Fruit fly (Drosophila melanogaster) whole organism, prepupa: ENCODE results near the gene Imp.

Experiments used
- Blimp-1 ChIP-seq: fragments of 200-800 bp; sonication (Bioruptor generic); optimal IDR thresholded peaks from 3 replicates; lab custom pipeline; 2017; ENCODE audit warnings: missing biosample characterization, missing genetic modification characterization, mild to moderate bottlenecking, moderate library complexity, missing genetic modification reagents
- CG10631 ChIP-seq: fragments of 200-800 bp; sonication (Bioruptor generic); optimal IDR thresholded peaks from 2 replicates; lab custom pipeline; 2016; ENCODE audit warnings: missing biosample characterization, missing genetic modification characterization
- CG10669 ChIP-seq: fragments of 200-800 bp; sonication (Bioruptor generic); optimal IDR thresholded peaks from 3 replicates; lab custom pipeline; 2018; ENCODE audit warnings: missing biosample characterization, mild to moderate bottlenecking, missing genetic modification characterization, moderate library complexity
- CG11294 ChIP-seq: fragments of 200-800 bp; sonication (Bioruptor generic); IDR thresholded peaks from 2 replicates; pipeline ENCODE4 v1.3.6; 2022; ENCODE audit warnings: missing biosample characterization, missing genetic modification characterization
- CG11902 ChIP-seq: fragments of 200-800 bp; sonication (Bioruptor generic); optimal IDR thresholded peaks from 3 replicates; lab custom pipeline; 2016; ENCODE audit warnings: missing biosample characterization, missing genetic modification characterization
- CG15336 ChIP-seq: fragments of 200-800 bp; sonication (Bioruptor generic); IDR thresholded peaks from 2 replicates; pipeline ENCODE4 v1.3.6; 2022; ENCODE audit warnings: missing biosample characterization, missing genetic modification characterization
- CG1621 ChIP-seq: fragments of 200-800 bp; sonication (Bioruptor generic); optimal IDR thresholded peaks from 3 replicates; lab custom pipeline; 2018; ENCODE audit warnings: missing biosample characterization, mild to moderate bottlenecking, missing genetic modification characterization
- CG16779 ChIP-seq: fragments of 200-800 bp; sonication (Bioruptor generic); optimal IDR thresholded peaks from 3 replicates; lab custom pipeline; 2017; ENCODE audit warnings: missing biosample characterization, mild to moderate bottlenecking, missing genetic modification characterization
- CG31627 ChIP-seq: fragments of 200-800 bp; sonication (Bioruptor generic); optimal IDR thresholded peaks from 3 replicates; lab custom pipeline; 2016; ENCODE audit warnings: missing biosample characterization, missing genetic modification characterization
- CG32006 ChIP-seq: fragments of 200-800 bp; sonication (Bioruptor generic); optimal IDR thresholded peaks from 3 replicates; lab custom pipeline; 2017; ENCODE audit warnings: missing biosample characterization, mild to moderate bottlenecking, missing genetic modification characterization
- CG34406 ChIP-seq: fragments of 200-800 bp; sonication (Bioruptor generic); optimal IDR thresholded peaks from 3 replicates; lab custom pipeline; 2016; ENCODE audit warnings: missing biosample characterization, missing genetic modification characterization
- CG3919 ChIP-seq: fragments of 200-800 bp; sonication (Bioruptor generic); optimal IDR thresholded peaks from 3 replicates; lab custom pipeline; 2016; ENCODE audit warnings: missing biosample characterization, missing genetic modification characterization
- CG4318 ChIP-seq: fragments of 200-800 bp; sonication (Bioruptor generic); optimal IDR thresholded peaks from 3 replicates; lab custom pipeline; 2017; ENCODE audit warnings: missing biosample characterization, mild to moderate bottlenecking, missing genetic modification characterization
- CG6163 ChIP-seq: fragments of 200-800 bp; sonication (Bioruptor generic); IDR thresholded peaks from 3 replicates; pipeline ENCODE4 v1.3.6; 2022; ENCODE audit warnings: missing biosample characterization, missing genetic modification characterization
- CG6276 ChIP-seq: fragments of 200-800 bp; sonication (Bioruptor generic); optimal IDR thresholded peaks from 2 replicates; lab custom pipeline; 2017; ENCODE audit warnings: missing biosample characterization, mild to moderate bottlenecking, missing genetic modification characterization
- CG6792 ChIP-seq: fragments of 200-800 bp; sonication (Bioruptor generic); optimal IDR thresholded peaks from 3 replicates; lab custom pipeline; 2016; ENCODE audit warnings: missing biosample characterization, missing genetic modification characterization
- CG6808 ChIP-seq: fragments of 200-800 bp; sonication (Bioruptor generic); optimal IDR thresholded peaks from 3 replicates; lab custom pipeline; 2017; ENCODE audit warnings: missing biosample characterization, missing genetic modification characterization, mild to moderate bottlenecking, moderate library complexity, missing genetic modification reagents
- CG6854 ChIP-seq: fragments of 200-800 bp; sonication (Bioruptor generic); optimal IDR thresholded peaks from 2 replicates; lab custom pipeline; 2017; ENCODE audit warnings: missing biosample characterization, mild to moderate bottlenecking, missing genetic modification characterization
- CG7368 ChIP-seq: fragments of 200-800 bp; sonication (Bioruptor generic); optimal IDR thresholded peaks from 3 replicates; lab custom pipeline; 2016; ENCODE audit warnings: missing biosample characterization, missing genetic modification characterization
- CG8119 ChIP-seq: fragments of 200-800 bp; sonication (Bioruptor generic); IDR thresholded peaks from 3 replicates; pipeline ENCODE4 v1.3.6; 2022; ENCODE audit warnings: missing biosample characterization, missing genetic modification characterization
- CG8319 ChIP-seq: fragments of 200-800 bp; sonication (Bioruptor generic); optimal IDR thresholded peaks from 3 replicates; lab custom pipeline; 2016; ENCODE audit warnings: missing biosample characterization, missing genetic modification characterization
- CG8632 ChIP-seq: fragments of 200-800 bp; sonication (Bioruptor generic); optimal IDR thresholded peaks from 3 replicates; lab custom pipeline; 2016; ENCODE audit warnings: missing biosample characterization, missing genetic modification characterization
- CG9139 ChIP-seq: fragments of 200-800 bp; sonication (Bioruptor generic); optimal IDR thresholded peaks from 3 replicates; lab custom pipeline; 2017; ENCODE audit warnings: missing biosample characterization, mild to moderate bottlenecking, missing genetic modification characterization
- Eip78C ChIP-seq: fragments of 200-800 bp; sonication (Bioruptor generic); peaks from one replicate; lab custom pipeline; 2016; ENCODE audit warnings: missing biosample characterization, missing genetic modification characterization
- Eip93F ChIP-seq: fragments of 200-800 bp; sonication (Bioruptor generic); optimal IDR thresholded peaks from 2 replicates; lab custom pipeline; 2016; ENCODE audit warnings: missing biosample characterization, mild to moderate bottlenecking, missing genetic modification characterization
- Ets21C ChIP-seq: fragments of 200-800 bp; sonication (Bioruptor generic); optimal IDR thresholded peaks from 3 replicates; lab custom pipeline; 2016; ENCODE audit warnings: missing biosample characterization, missing genetic modification characterization
- Gug ChIP-seq: fragments of 200-800 bp; sonication (Bioruptor generic); IDR thresholded peaks from 2 replicates; pipeline ENCODE4 v1.3.6; 2022; ENCODE audit warnings: missing biosample characterization, missing genetic modification characterization
- Hr38 ChIP-seq: sonication (Bioruptor generic); optimal IDR thresholded peaks from 2 replicates; lab custom pipeline; 2016; ENCODE audit warnings: missing biosample characterization, missing genetic modification characterization
- Hr39 ChIP-seq: fragments of 200-800 bp; sonication (Bioruptor generic); optimal IDR thresholded peaks from 2 replicates; lab custom pipeline; 2016; ENCODE audit warnings: missing biosample characterization, missing genetic modification characterization
- Hr4 ChIP-seq: fragments of 200-800 bp; sonication (Bioruptor generic); optimal IDR thresholded peaks from 3 replicates; lab custom pipeline; 2016; ENCODE audit warnings: missing biosample characterization, missing genetic modification characterization
- Lpt ChIP-seq: fragments of 200-800 bp; sonication (Bioruptor generic); optimal IDR thresholded peaks from 3 replicates; lab custom pipeline; 2016; ENCODE audit warnings: missing biosample characterization, missing genetic modification characterization
- Met ChIP-seq: fragments of 200-800 bp; sonication (Bioruptor generic); optimal IDR thresholded peaks from 3 replicates; lab custom pipeline; 2016; ENCODE audit warnings: missing biosample characterization, missing genetic modification characterization
- OdsH ChIP-seq: fragments of 200-800 bp; sonication (Bioruptor generic); optimal IDR thresholded peaks from 3 replicates; lab custom pipeline; 2016; ENCODE audit warnings: missing biosample characterization, missing genetic modification characterization
- Smox ChIP-seq: fragments of 200-800 bp; sonication (Bioruptor generic); optimal IDR thresholded peaks from 3 replicates; lab custom pipeline; 2016; ENCODE audit warnings: missing biosample characterization, missing genetic modification characterization
- Sox102F ChIP-seq: fragments of 200-800 bp; sonication (Bioruptor generic); optimal IDR thresholded peaks from 2 replicates; lab custom pipeline; 2016; ENCODE audit warnings: missing biosample characterization, mild to moderate bottlenecking, missing genetic modification characterization
- Sox14 ChIP-seq: fragments of 200-800 bp; sonication (Bioruptor generic); optimal IDR thresholded peaks from 3 replicates; lab custom pipeline; 2016; ENCODE audit warnings: missing biosample characterization, missing genetic modification characterization
- Sox15 ChIP-seq: fragments of 200-800 bp; sonication (Bioruptor generic); optimal IDR thresholded peaks from 3 replicates; lab custom pipeline; 2016; ENCODE audit warnings: missing biosample characterization, missing genetic modification characterization
- achi ChIP-seq: fragments of 200-800 bp; sonication (Bioruptor generic); optimal IDR thresholded peaks from 3 replicates; lab custom pipeline; 2016; ENCODE audit warnings: missing biosample characterization, missing genetic modification characterization
- acj6 ChIP-seq: fragments of 200-800 bp; sonication (Bioruptor generic); optimal IDR thresholded peaks from 3 replicates; lab custom pipeline; 2016; ENCODE audit warnings: missing biosample characterization, missing genetic modification characterization
- dac ChIP-seq: fragments of 200-800 bp; sonication (Bioruptor generic); optimal IDR thresholded peaks from 2 replicates; lab custom pipeline; 2017; ENCODE audit warnings: missing biosample characterization, mild to moderate bottlenecking, missing genetic modification characterization
- dsx ChIP-seq: fragments of 200-800 bp; optimal IDR thresholded peaks from 3 replicates; lab custom pipeline; 2019; ENCODE audit warnings: missing biosample characterization, mild to moderate bottlenecking, missing genetic modification characterization, moderate library complexity; ENCODE audit not compliant: poor library complexity, severe bottlenecking
- eg ChIP-seq: fragments of 200-800 bp; sonication (Bioruptor generic); IDR thresholded peaks from 3 replicates; pipeline ENCODE4 v1.3.6; 2022; ENCODE audit warnings: missing biosample characterization, missing genetic modification characterization
- esn ChIP-seq: fragments of 200-800 bp; sonication (Bioruptor generic); optimal IDR thresholded peaks from 2 replicates; lab custom pipeline; 2016; ENCODE audit warnings: missing biosample characterization, mild to moderate bottlenecking, missing genetic modification characterization, moderate library complexity
- fd59A ChIP-seq: fragments of 200-800 bp; sonication (Bioruptor generic); optimal IDR thresholded peaks from 2 replicates; lab custom pipeline; 2017; ENCODE audit warnings: missing biosample characterization, mild to moderate bottlenecking, missing genetic modification characterization, missing genetic modification reagents
- fd85E ChIP-seq: fragments of 200-800 bp; sonication (Bioruptor generic); optimal IDR thresholded peaks from 3 replicates; lab custom pipeline; 2016; ENCODE audit warnings: missing biosample characterization, missing genetic modification characterization
- fkh ChIP-seq: fragments of 200-800 bp; sonication (Bioruptor generic); optimal IDR thresholded peaks from 3 replicates; lab custom pipeline; 2017; ENCODE audit warnings: missing biosample characterization, mild to moderate bottlenecking, missing genetic modification characterization, moderate library complexity
- lz ChIP-seq: fragments of 200-800 bp; sonication (Bioruptor generic); optimal IDR thresholded peaks from 3 replicates; lab custom pipeline; 2016; ENCODE audit warnings: missing biosample characterization, missing genetic modification characterization
- net ChIP-seq: fragments of 200-800 bp; sonication (Bioruptor generic); optimal IDR thresholded peaks from 3 replicates; lab custom pipeline; 2016; ENCODE audit warnings: missing biosample characterization, missing genetic modification characterization
- pdm3 ChIP-seq: fragments of 200-800 bp; sonication (Bioruptor generic); optimal IDR thresholded peaks from 3 replicates; lab custom pipeline; 2016; ENCODE audit warnings: missing biosample characterization, missing genetic modification characterization
- spab ChIP-seq: fragments of 200-800 bp; sonication (Bioruptor generic); optimal IDR thresholded peaks from 2 replicates; lab custom pipeline; 2017; ENCODE audit warnings: missing biosample characterization, mild to moderate bottlenecking, missing genetic modification characterization, missing genetic modification reagents
- ss ChIP-seq, 2 experiments: fragments of 200-800 bp; sonication (Bioruptor generic); optimal IDR thresholded peaks; 2 replicates in 1 of 2; 3 replicates in 1 of 2; lab custom pipeline; 2017 to 2018; ENCODE audit warnings: mild to moderate bottlenecking in 2 of 2, missing biosample characterization in 2 of 2, missing genetic modification characterization in 2 of 2, moderate library complexity in 1 of 2
- topi ChIP-seq: fragments of 200-800 bp; sonication (Bioruptor generic); optimal IDR thresholded peaks from 3 replicates; lab custom pipeline; 2016; ENCODE audit warnings: missing biosample characterization, missing genetic modification characterization
- vri ChIP-seq: fragments of 200-800 bp; sonication (Bioruptor generic); optimal IDR thresholded peaks from 3 replicates; lab custom pipeline; 2016; ENCODE audit warnings: missing biosample characterization, mild to moderate bottlenecking, missing genetic modification characterization

Gene Imp

dm6 chrX:10827301-10827700 is 3.2 kb upstream of the Imp start:
- no peak for TF ChIP-seq net (GFP tag; lab: Kevin White, UChicago)
- TF ChIP-seq Sox14 (GFP tag; lab: Kevin White, UChicago), result no peak
- TF ChIP-seq CG9139 (GFP tag; lab: Kevin White, UChicago), result no peak
- TF ChIP-seq vri (GFP tag; lab: Kevin White, UChicago), result no peak
- no peak for TF ChIP-seq fd59A (GFP tag; lab: Kevin White, UChicago)
- TF ChIP-seq CG8632 (GFP tag; lab: Kevin White, UChicago), result no peak
- TF ChIP-seq ss (GFP tag; optimal IDR thresholded peaks at IDR 0.05; lab: Kevin White, UChicago), result peak in 1 of 2 experiments; percentile 23
- peak; percentile 20 for TF ChIP-seq acj6 (GFP tag; lab: Kevin White, UChicago)
- no peak for TF ChIP-seq Lpt
- TF ChIP-seq Eip78C, result peak; percentile 63
- no peak for TF ChIP-seq CG11902 (GFP tag; lab: Kevin White, UChicago)
- peak; percentile 28 for TF ChIP-seq Met (GFP tag; lab: Kevin White, UChicago)
- TF ChIP-seq CG8319 (GFP tag; lab: Kevin White, UChicago), result no peak
- no peak for TF ChIP-seq dac (GFP tag; lab: Kevin White, UChicago)
- TF ChIP-seq Smox (GFP tag; lab: Kevin White, UChicago), result no peak
- no peak for TF ChIP-seq CG6163
- no peak for TF ChIP-seq CG16779
- TF ChIP-seq achi (GFP tag; lab: Kevin White, UChicago), result peak; percentile 35
- no peak for TF ChIP-seq dsx (GFP tag; lab: Kevin White, UChicago)
- TF ChIP-seq CG4318 (GFP tag; lab: Kevin White, UChicago), result no peak
- TF ChIP-seq CG3919 (GFP tag; lab: Kevin White, UChicago), result no peak
- TF ChIP-seq Hr4 (GFP tag; lab: Kevin White, UChicago), result no peak
- TF ChIP-seq fkh, result no peak
- TF ChIP-seq Eip93F (GFP tag; lab: Kevin White, UChicago), result no peak
- no peak for TF ChIP-seq CG32006 (GFP tag; lab: Kevin White, UChicago)
- no peak for TF ChIP-seq fd85E
- TF ChIP-seq eg, result no peak
- peak; percentile 51 for TF ChIP-seq esn
- TF ChIP-seq Gug (GFP tag; lab: Robert Waterston, UW), result no peak
- TF ChIP-seq CG34406 (GFP tag; lab: Kevin White, UChicago), result peak; percentile 19
- TF ChIP-seq CG7368, result no peak
- TF ChIP-seq CG31627 (GFP tag; lab: Kevin White, UChicago), result no peak
- peak; percentile 30 for TF ChIP-seq spab (GFP tag; lab: Kevin White, UChicago)
- TF ChIP-seq CG11294 (GFP tag; lab: Robert Waterston, UW), result no peak
- no peak for TF ChIP-seq Hr38 (GFP tag; lab: Kevin White, UChicago)
- no peak for TF ChIP-seq OdsH (GFP tag; lab: Kevin White, UChicago)
- no peak for TF ChIP-seq CG8119 (GFP tag; lab: Robert Waterston, UW)
- no peak for TF ChIP-seq Hr39 (GFP tag; lab: Kevin White, UChicago)
- peak; percentile 5 for TF ChIP-seq Sox102F
- TF ChIP-seq CG6808 (GFP tag; lab: Kevin White, UChicago), result peak; percentile 3
- peak; percentile 27 for TF ChIP-seq CG6792 (GFP tag; lab: Kevin White, UChicago)
- peak; percentile 6 for TF ChIP-seq CG10669
- TF ChIP-seq Blimp-1, result no peak
- TF ChIP-seq Sox15 (GFP tag; lab: Kevin White, UChicago), result no peak
- TF ChIP-seq Ets21C (GFP tag; lab: Kevin White, UChicago), result no peak
- TF ChIP-seq pdm3, result no peak
- no peak for TF ChIP-seq CG1621 (tag; lab: Kevin White, UChicago)
- TF ChIP-seq CG15336 (GFP tag; lab: Robert Waterston, UW), result no peak
- TF ChIP-seq lz (GFP tag; lab: Kevin White, UChicago), result no peak
- no peak for TF ChIP-seq CG6854 (GFP tag; lab: Kevin White, UChicago)
- no peak for TF ChIP-seq CG6276 (GFP tag; lab: Kevin White, UChicago)
- TF ChIP-seq CG10631 (GFP tag; lab: Kevin White, UChicago), result peak; percentile 16
- TF ChIP-seq topi (GFP tag; lab: Kevin White, UChicago), result no peak
